Worm (Caenorhabditis elegans) whole organism, L4 larva: Measurements from ENCODE around the gene sek-4.

Experiments
- dve-1 ChIP-seq: sonication (generic microtip); optimal IDR thresholded peaks from 2 replicates; lab custom pipeline; 2017; ENCODE audit warnings: antibody characterized with exemption, mild to moderate bottlenecking, missing genetic modification characterization, missing compliant biosample characterization; ENCODE audit not compliant: insufficient read depth
- lin-13 ChIP-seq: fragments of 150-350 bp; optimal IDR thresholded peaks from 2 replicates; lab custom pipeline; 2014; ENCODE audit warnings: missing biosample characterization, missing genetic modification reagents, missing genetic modification characterization
- lsy-2 ChIP-seq, 2 experiments: fragments of 150-350 bp in 1 of 2; sonication (generic microtip) in 1 of 2; optimal IDR thresholded peaks; 2 replicates each; lab custom pipeline; 2014 to 2017; ENCODE audit warnings: missing biosample characterization in 2 of 2, missing genetic modification characterization in 2 of 2
- nhr-102 ChIP-seq: sonication (generic microtip); optimal IDR thresholded peaks from 2 replicates; lab custom pipeline; 2016; ENCODE audit warnings: mild to moderate bottlenecking, missing genetic modification characterization, moderate library complexity, missing compliant biosample characterization
- snpc-4 ChIP-seq: fragments of 150-350 bp; optimal IDR thresholded peaks from 2 replicates; lab custom pipeline; 2014; ENCODE audit warnings: missing biosample characterization, missing genetic modification characterization

ce11 chrX:5335368-5335767 is 39.5 kb upstream of the sek-4 start, which contains the start of gene C26B9.6:
- TF ChIP-seq snpc-4 (tag; lab: Kevin White, UChicago) (no peak), lin-13 (GFP tag; lab: Kevin White, UChicago) (no peak), dve-1 (no peak), lsy-2 (tag; optimal IDR thresholded peaks at IDR 0.05; lab: Kevin White, UChicago) (no peak), nhr-102 (tag; lab: Kevin White, UChicago) (no peak)
